Worm (Caenorhabditis elegans) whole organism, L3 larva: ENCODE data around the gene syx-4.
A peak's percentile ranks its signal among the peaks of the same experiment; 100 is the strongest.

Source experiments
- aly-2 ChIP-seq: fragments of 150-350 bp; optimal IDR thresholded peaks from 2 replicates; lab custom pipeline; 2014; ENCODE audit warnings: missing biosample characterization, missing genetic modification characterization
- ceh-16 ChIP-seq: sonication (generic microtip); optimal IDR thresholded peaks from 2 replicates; lab custom pipeline; 2017; ENCODE audit warnings: missing biosample characterization, missing genetic modification characterization
- nfya-1 ChIP-seq: sonication (generic microtip); optimal IDR thresholded peaks from 2 replicates; lab custom pipeline; 2017; ENCODE audit warnings: missing genetic modification characterization, mild to moderate bottlenecking, missing compliant biosample characterization, antibody characterized with exemption, moderate library complexity; ENCODE audit not compliant: insufficient read depth
- nhr-11 ChIP-seq: fragments of 150-350 bp; optimal IDR thresholded peaks from 2 replicates; lab custom pipeline; 2014; ENCODE audit warnings: missing biosample characterization, missing genetic modification characterization
- nhr-237 ChIP-seq: fragments of 150-350 bp; optimal IDR thresholded peaks from 2 replicates; lab custom pipeline; 2014; ENCODE audit warnings: missing biosample characterization, missing genetic modification characterization
- nhr-76 ChIP-seq: fragments of 150-350 bp; sonication (generic microtip); optimal IDR thresholded peaks from 5 replicates; lab custom pipeline; 2014; ENCODE audit warnings: missing biosample characterization, missing genetic modification characterization
- snpc-4 ChIP-seq: fragments of 150-350 bp; optimal IDR thresholded peaks from 2 replicates; lab custom pipeline; 2014; ENCODE audit warnings: missing biosample characterization, missing genetic modification characterization
- unc-39 ChIP-seq: sonication (generic microtip); optimal IDR thresholded peaks from 4 replicates; lab custom pipeline; 2017; ENCODE audit warnings: missing biosample characterization, missing genetic modification characterization
- unc-62 ChIP-seq: fragments of 150-350 bp; sonication (generic microtip); optimal IDR thresholded peaks from 4 replicates; lab custom pipeline; 2014; ENCODE audit warnings: missing biosample characterization, missing genetic modification reagents, missing genetic modification characterization

- no peak for TF ChIP-seq nhr-237 (tag; lab: Kevin White, UChicago)
- TF ChIP-seq nhr-11 (tag; lab: Kevin White, UChicago), result no peak
- TF ChIP-seq snpc-4 (tag; lab: Kevin White, UChicago), result peak; percentile 78
- TF ChIP-seq nhr-76, result no peak
- peak; percentile 72 for TF ChIP-seq unc-62
- peak; percentile 21 for TF ChIP-seq ceh-16 (tag; lab: Kevin White, UChicago)
- TF ChIP-seq nfya-1 (tag; lab: Kevin White, UChicago), result peak; percentile 100
- TF ChIP-seq unc-39, result no peak
- peak; percentile 78 for TF ChIP-seq aly-2 (tag; lab: Kevin White, UChicago)
Observed at ce11 chrIV:8431567-8432458, 25.3 kb upstream of the syx-4 start.
